Fruit fly (Drosophila melanogaster): Measurements from ENCODE around the gene CG6052.

Gene CG6052

dm6 chr3L:17740471-17740870 is 11.3 kb upstream of the CG6052 start, which contains the start of gene CG7460:
Gene CG7460 (plus strand): TSS chr3L:17740540.
- TF ChIP-seq CrebA (GFP tag; optimal IDR thresholded peaks at IDR 0.05; ENCODE audit: borderline replicate concordance) (peak; percentile 5), sage (GFP tag; optimal IDR thresholded peaks at IDR 0.05) (no peak)

- TF ChIP-seq psq (GFP tag; optimal IDR thresholded peaks at IDR 0.05) (no peak), HLH106 (tag; optimal IDR thresholded peaks at IDR 0.05) (no peak), N (GFP tag; optimal IDR thresholded peaks at IDR 0.05) (peak; percentile 27), jim (GFP tag; optimal IDR thresholded peaks at IDR 0.05) (no peak), Myc (optimal IDR thresholded peaks at IDR 0.05) (peak; percentile 35), sage (GFP tag; optimal IDR thresholded peaks at IDR 0.05) (no peak), CG32264 (GFP tag; optimal IDR thresholded peaks at IDR 0.05) (no peak)
Observed at dm6 chr3L:17739627-17740026, 10.4 kb upstream of the CG6052 start.

dm6 chr3L:17719754-17720153 is 9.4 kb downstream of the CG6052 start, which contains the start of gene CheB74a:
Gene CheB74a (minus strand): TSS chr3L:17719854.
- no peak for TF ChIP-seq brk (GFP tag; optimal IDR thresholded peaks at IDR 0.05)
- no peak for TF ChIP-seq psq (GFP tag; optimal IDR thresholded peaks at IDR 0.05)
- TF ChIP-seq jim (GFP tag; optimal IDR thresholded peaks at IDR 0.05) = no peak
- TF ChIP-seq usp (GFP tag; optimal IDR thresholded peaks at IDR 0.05) = no peak
- no peak for TF ChIP-seq h (GFP tag; optimal IDR thresholded peaks at IDR 0.05)
- no peak for TF ChIP-seq GATAd (GFP tag; optimal IDR thresholded peaks at IDR 0.05)
- no peak for TF ChIP-seq Myc (optimal IDR thresholded peaks at IDR 0.05)
- TF ChIP-seq dsf (GFP tag; optimal IDR thresholded peaks at IDR 0.05; ENCODE audit: borderline replicate concordance) = no peak
- no peak for TF ChIP-seq Dfd (GFP tag; optimal IDR thresholded peaks at IDR 0.05)
- TF ChIP-seq dl (GFP tag; optimal IDR thresholded peaks at IDR 0.05; ENCODE audit: insufficient read depth in 1 of 2, partially characterized antibody in 2 of 2) = no peak
- no peak for TF ChIP-seq CG32264 (GFP tag; optimal IDR thresholded peaks at IDR 0.05)

- TF ChIP-seq psq (GFP tag; optimal IDR thresholded peaks at IDR 0.05) (no peak), Dfd (GFP tag; optimal IDR thresholded peaks at IDR 0.05) (no peak)
Observed at dm6 chr3L:17689579-17690191, 39.5 kb downstream of the CG6052 start, which contains the start of gene Ccn. Gene Ccn (plus strand): TSS chr3L:17690015.

All from whole organism, wandering third instar larva.